Worm (Caenorhabditis elegans) whole organism, L2 larva: ENCODE measurements around the gene drd-10.

Experiments used
- egl-27 ChIP-seq: sonication (generic microtip); optimal IDR thresholded peaks from 3 replicates; lab custom pipeline; 2017; ENCODE audit warnings: missing biosample characterization, missing genetic modification reagents, missing genetic modification characterization
- mdl-1 ChIP-seq, 2 experiments: fragments of 150-350 bp in 1 of 2; sonication (generic microtip) in 1 of 2; optimal IDR thresholded peaks; 2 replicates each; lab custom pipeline; 2017; ENCODE audit warnings: missing biosample characterization in 2 of 2, missing genetic modification characterization in 2 of 2
- nhr-11 ChIP-seq: fragments of 150-350 bp; optimal IDR thresholded peaks from 2 replicates; lab custom pipeline; 2014; ENCODE audit warnings: missing biosample characterization, missing genetic modification characterization
- nhr-23 ChIP-seq: fragments of 150-350 bp; optimal IDR thresholded peaks from 2 replicates; lab custom pipeline; 2014; ENCODE audit warnings: missing biosample characterization, missing genetic modification reagents, missing genetic modification characterization
- nhr-237 ChIP-seq: fragments of 150-350 bp; optimal IDR thresholded peaks from 2 replicates; lab custom pipeline; 2014; ENCODE audit warnings: missing biosample characterization, missing genetic modification characterization
- nhr-6 ChIP-seq: fragments of 150-350 bp; optimal IDR thresholded peaks from 2 replicates; lab custom pipeline; 2014; ENCODE audit warnings: missing biosample characterization, missing genetic modification characterization
- nhr-77 ChIP-seq: fragments of 150-350 bp; optimal IDR thresholded peaks from 2 replicates; lab custom pipeline; 2014; ENCODE audit warnings: missing biosample characterization, missing genetic modification characterization
- zag-1 ChIP-seq: fragments of 150-350 bp; optimal IDR thresholded peaks from 2 replicates; lab custom pipeline; 2014; ENCODE audit warnings: missing biosample characterization, missing genetic modification characterization
- ztf-11 ChIP-seq: sonication (generic microtip); optimal IDR thresholded peaks from 2 replicates; lab custom pipeline; 2017; ENCODE audit warnings: missing biosample characterization, missing genetic modification characterization

DNA sequence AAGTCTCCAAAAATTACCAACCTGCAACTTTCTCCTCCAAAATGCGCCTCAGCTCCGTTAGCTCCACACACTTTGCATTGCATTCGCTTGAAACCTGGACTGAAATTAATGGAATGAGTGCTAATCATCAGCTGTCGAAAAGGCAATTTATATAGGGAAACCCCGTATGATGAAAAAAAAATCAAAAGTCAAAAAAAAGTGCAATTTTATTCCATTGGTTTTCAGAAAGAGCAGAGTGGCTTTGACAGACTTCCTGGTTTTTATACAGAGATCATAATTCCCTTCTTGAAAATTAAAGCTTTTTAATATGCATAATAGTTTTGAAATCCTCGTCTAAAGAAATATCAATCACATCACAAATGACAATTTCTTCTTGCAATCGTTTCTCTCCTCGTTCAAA, 19.7 kb upstream of the drd-10 start, which contains the start of gene nhr-139:
- TF ChIP-seq mdl-1 (tag; optimal IDR thresholded peaks at IDR 0.05; lab: Kevin White, UChicago) (no peak), nhr-237 (tag; lab: Kevin White, UChicago) (no peak), nhr-6 (no peak), ztf-11 (tag; lab: Kevin White, UChicago) (no peak), zag-1 (tag; lab: Kevin White, UChicago) (no peak), egl-27 (no peak), nhr-77 (tag; lab: Kevin White, UChicago) (no peak), nhr-23 (tag; lab: Kevin White, UChicago) (no peak), nhr-11 (tag; lab: Kevin White, UChicago) (no peak)
